Fruit fly (Drosophila melanogaster) whole organism, pupa: ENCODE results near the gene CG7341.

ENCODE experiments used
- CG10348 ChIP-seq: fragments of 200-800 bp; sonication (Bioruptor generic); IDR thresholded peaks from 2 replicates; pipeline ENCODE4 v1.3.6; 2022; ENCODE audit warnings: missing biosample characterization, missing genetic modification characterization
- CG12605 ChIP-seq: fragments of 200-800 bp; sonication (Bioruptor generic); IDR thresholded peaks from 2 replicates; pipeline ENCODE4 v1.3.6; 2022; ENCODE audit warnings: missing biosample characterization, missing genetic modification characterization
- CG13204 ChIP-seq: fragments of 200-800 bp; sonication (Bioruptor generic); optimal IDR thresholded peaks from 2 replicates; lab custom pipeline; 2018; ENCODE audit warnings: missing biosample characterization, mild to moderate bottlenecking, missing genetic modification characterization, moderate library complexity
- CG14655 ChIP-seq: fragments of 200-800 bp; sonication (Bioruptor generic); optimal IDR thresholded peaks from 3 replicates; lab custom pipeline; 2017; ENCODE audit warnings: mild to moderate bottlenecking, missing biosample characterization, missing genetic modification reagents, missing genetic modification characterization
- CG15710 ChIP-seq: fragments of 200-800 bp; sonication (Bioruptor generic); optimal IDR thresholded peaks from 2 replicates; lab custom pipeline; 2018; ENCODE audit warnings: missing biosample characterization, mild to moderate bottlenecking, missing genetic modification characterization, moderate library complexity
- CG17806 ChIP-seq: fragments of 200-800 bp; sonication (Bioruptor generic); optimal IDR thresholded peaks from 2 replicates; lab custom pipeline; 2018; ENCODE audit warnings: missing biosample characterization, mild to moderate bottlenecking, missing genetic modification characterization, moderate library complexity
- CG32121 ChIP-seq: fragments of 200-800 bp; sonication (Bioruptor generic); IDR thresholded peaks from 2 replicates; pipeline ENCODE4 v1.3.6; 2022; ENCODE audit warnings: missing biosample characterization, missing genetic modification characterization
- CG34367 ChIP-seq: fragments of 200-800 bp; sonication (Bioruptor generic); optimal IDR thresholded peaks from 2 replicates; lab custom pipeline; 2018; ENCODE audit warnings: missing biosample characterization, mild to moderate bottlenecking, missing genetic modification characterization
- CG4496 ChIP-seq: fragments of 200-800 bp; sonication (Bioruptor generic); IDR thresholded peaks from 3 replicates; pipeline ENCODE4 v1.3.6; 2022; ENCODE audit warnings: missing biosample characterization, missing genetic modification characterization
- CG8159 ChIP-seq: fragments of 200-800 bp; sonication (Bioruptor generic); optimal IDR thresholded peaks from 3 replicates; lab custom pipeline; 2018; ENCODE audit warnings: missing biosample characterization, mild to moderate bottlenecking, missing genetic modification characterization, moderate library complexity
- CG8301 ChIP-seq: fragments of 200-800 bp; sonication (Bioruptor generic); optimal IDR thresholded peaks from 2 replicates; lab custom pipeline; 2018; ENCODE audit warnings: missing biosample characterization, mild to moderate bottlenecking, missing genetic modification characterization
- CG9948 ChIP-seq: fragments of 200-800 bp; sonication (Bioruptor generic); optimal IDR thresholded peaks from 2 replicates; lab custom pipeline; 2018; ENCODE audit warnings: missing biosample characterization, mild to moderate bottlenecking, missing genetic modification characterization, moderate library complexity
- D1 ChIP-seq: fragments of 200-800 bp; sonication (Bioruptor generic); optimal IDR thresholded peaks from 2 replicates; lab custom pipeline; 2018; ENCODE audit warnings: missing biosample characterization, mild to moderate bottlenecking, missing genetic modification characterization, moderate library complexity
- EcR ChIP-seq: fragments of 200-800 bp; sonication (Bioruptor generic); optimal IDR thresholded peaks from 3 replicates; lab custom pipeline; 2019; ENCODE audit warnings: missing biosample characterization, missing genetic modification characterization, mild to moderate bottlenecking, moderate library complexity, missing genetic modification reagents
- Ets98B ChIP-seq: fragments of 200-800 bp; sonication (Bioruptor generic); IDR thresholded peaks from 2 replicates; pipeline ENCODE4 v1.3.6; 2022; ENCODE audit warnings: missing biosample characterization, missing genetic modification characterization
- Pif1A ChIP-seq: fragments of 200-800 bp; sonication (Bioruptor generic); optimal IDR thresholded peaks from 3 replicates; lab custom pipeline; 2016; ENCODE audit warnings: missing biosample characterization, missing genetic modification characterization
- Pif1B ChIP-seq: fragments of 200-800 bp; sonication (Bioruptor generic); optimal IDR thresholded peaks from 3 replicates; lab custom pipeline; 2016; ENCODE audit warnings: missing biosample characterization, missing genetic modification characterization
- Snoo ChIP-seq: fragments of 200-800 bp; sonication (Bioruptor generic); optimal IDR thresholded peaks from 3 replicates; lab custom pipeline; 2017; ENCODE audit warnings: missing biosample characterization, mild to moderate bottlenecking, missing genetic modification characterization, inconsistent platforms
- fd96Ca ChIP-seq: fragments of 200-800 bp; sonication (Bioruptor generic); IDR thresholded peaks from 3 replicates; pipeline ENCODE4 v1.3.6; 2022; ENCODE audit warnings: missing biosample characterization, missing genetic modification characterization
- gl ChIP-seq: fragments of 200-800 bp; sonication (Bioruptor generic); optimal IDR thresholded peaks from 2 replicates; lab custom pipeline; 2018; ENCODE audit warnings: missing biosample characterization, mild to moderate bottlenecking, missing genetic modification characterization
- rn ChIP-seq: fragments of 200-800 bp; sonication (Bioruptor generic); IDR thresholded peaks from 2 replicates; pipeline ENCODE4 v1.3.6; 2022; ENCODE audit warnings: missing biosample characterization, missing genetic modification characterization

CG7341 gene

dm6 chr3L:18072023-18072422, 40.7 kb upstream of the CG7341 start, which contains the start of gene CG44005:
TSS of gene CG44005 (minus strand) at chr3L:18072123.
- TF ChIP-seq CG13204 (GFP tag; lab: Kevin White, UChicago) = no peak
- TF ChIP-seq CG34367 = no peak
- TF ChIP-seq CG12605 (GFP tag; lab: Robert Waterston, UW) = no peak
- TF ChIP-seq Pif1B (GFP tag; lab: Kevin White, UChicago) = no peak
- TF ChIP-seq CG9948 (tag; lab: Kevin White, UChicago) = no peak
- TF ChIP-seq Snoo (tag; lab: Kevin White, UChicago) = no peak
- no peak for TF ChIP-seq gl
- no peak for TF ChIP-seq D1 (tag; lab: Kevin White, UChicago)
- TF ChIP-seq CG10348 = no peak
- no peak for TF ChIP-seq EcR
- TF ChIP-seq CG32121 (GFP tag; lab: Robert Waterston, UW) = no peak
- TF ChIP-seq CG14655 (GFP tag; lab: Kevin White, UChicago) = no peak
- no peak for TF ChIP-seq CG4496 (GFP tag; lab: Robert Waterston, UW)
- no peak for TF ChIP-seq Pif1A
- TF ChIP-seq CG8301 (tag; lab: Kevin White, UChicago) = no peak
- TF ChIP-seq CG17806 (tag; lab: Kevin White, UChicago) = no peak
- no peak for TF ChIP-seq rn

dm6 chr3L:18073559-18074134, 39.1 kb upstream of the CG7341 start, which contains the start of gene CG44004:
TSS of gene CG44004 (minus strand) at chr3L:18073863.
- peak; percentile 91 for TF ChIP-seq EcR
- TF ChIP-seq Pif1B (GFP tag; lab: Kevin White, UChicago) = peak; percentile 18
- no peak for TF ChIP-seq Ets98B
- TF ChIP-seq CG4496 (GFP tag; lab: Robert Waterston, UW) = no peak
- peak; percentile 31; the same call in 1 of the 2 replicates for TF ChIP-seq CG12605 (GFP tag; lab: Robert Waterston, UW)
- TF ChIP-seq CG8159 (tag; lab: Kevin White, UChicago) = no peak
- TF ChIP-seq gl = peak; percentile 15
- TF ChIP-seq CG14655 (GFP tag; lab: Kevin White, UChicago) = no peak
- TF ChIP-seq, all 21 proteins: peak for 4

DNA sequence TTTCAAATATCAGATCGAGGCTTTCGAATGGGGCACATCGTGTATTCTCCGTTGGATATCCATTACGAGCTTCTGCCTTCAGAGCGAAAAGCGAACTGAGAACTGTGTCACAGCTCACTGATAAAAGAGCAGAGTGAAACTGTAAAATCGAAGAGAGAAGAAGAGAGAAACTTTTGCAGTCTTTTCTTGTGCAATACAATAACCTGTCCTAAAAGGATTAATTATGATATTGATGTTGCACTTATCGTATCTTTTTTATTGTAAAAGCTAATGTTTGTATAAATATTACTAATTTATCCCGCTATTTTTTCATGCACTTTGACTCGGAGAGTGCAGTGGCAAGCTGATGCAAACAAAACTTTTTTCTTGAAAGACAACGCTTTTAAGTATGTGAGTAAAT, 37.8 kb upstream of the CG7341 start:
- no peak for TF ChIP-seq CG4496 (GFP tag; lab: Robert Waterston, UW)
- TF ChIP-seq D1 (tag; lab: Kevin White, UChicago) = peak; percentile 45
- no peak for TF ChIP-seq Pif1B (GFP tag; lab: Kevin White, UChicago)
- TF ChIP-seq CG15710 (tag; lab: Kevin White, UChicago) = no peak
- TF ChIP-seq CG14655 (GFP tag; lab: Kevin White, UChicago) = no peak
- TF ChIP-seq CG8159 (tag; lab: Kevin White, UChicago) = no peak
- TF ChIP-seq EcR = peak; percentile 76
- no peak for TF ChIP-seq Pif1A
- TF ChIP-seq CG12605 (GFP tag; lab: Robert Waterston, UW) = 0 out of 2 replicates have a peak, but pooled peaks have one; percentile 16
- no peak for TF ChIP-seq CG9948 (tag; lab: Kevin White, UChicago)
- no peak for TF ChIP-seq fd96Ca (GFP tag; lab: Robert Waterston, UW)
- peak; percentile 8 for TF ChIP-seq CG8301 (tag; lab: Kevin White, UChicago)
- TF ChIP-seq CG32121 (GFP tag; lab: Robert Waterston, UW) = no peak
- TF ChIP-seq Ets98B = no peak
- TF ChIP-seq CG13204 (GFP tag; lab: Kevin White, UChicago) = no peak
- TF ChIP-seq rn = no peak

DNA sequence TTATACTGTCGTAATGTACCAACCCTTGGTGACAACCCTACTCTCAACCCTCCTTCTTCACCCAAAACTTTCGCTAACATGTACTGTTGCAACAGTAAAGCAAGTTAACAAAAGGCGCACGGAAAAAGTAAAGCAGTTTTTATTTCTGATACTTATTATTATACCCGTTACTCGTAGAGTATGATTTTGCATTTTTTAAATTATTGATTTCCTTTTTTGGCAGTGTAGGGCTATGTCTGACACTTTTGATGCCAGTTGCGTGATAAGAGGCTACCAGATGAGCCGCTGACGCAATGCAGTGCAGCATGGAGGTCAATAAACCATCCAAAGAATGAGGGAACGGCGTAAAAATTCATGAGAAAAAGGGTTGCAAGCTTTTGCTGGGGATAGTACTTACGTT, 36.9 kb upstream of the CG7341 start:
- peak; percentile 57 for TF ChIP-seq CG14655 (GFP tag; lab: Kevin White, UChicago)
- TF ChIP-seq CG4496 (GFP tag; lab: Robert Waterston, UW) = peak; percentile 60; the same call in 1 of the 3 replicates
- TF ChIP-seq CG12605 (GFP tag; lab: Robert Waterston, UW) = no peak
- TF ChIP-seq Ets98B = no peak
- TF ChIP-seq CG13204 (GFP tag; lab: Kevin White, UChicago) = no peak
- TF ChIP-seq EcR = peak; percentile 87
- TF ChIP-seq CG32121 (GFP tag; lab: Robert Waterston, UW) = no peak
- TF ChIP-seq Pif1B (GFP tag; lab: Kevin White, UChicago) = no peak
- peak; percentile 2 for TF ChIP-seq CG8301 (tag; lab: Kevin White, UChicago)
- TF ChIP-seq CG10348 = no peak
- TF ChIP-seq rn = no peak
- peak; percentile 30 for TF ChIP-seq CG17806 (tag; lab: Kevin White, UChicago)
- no peak for TF ChIP-seq fd96Ca (GFP tag; lab: Robert Waterston, UW)
- TF ChIP-seq CG15710 (tag; lab: Kevin White, UChicago) = peak; percentile 19
- peak; percentile 21 for TF ChIP-seq CG9948 (tag; lab: Kevin White, UChicago)
- TF ChIP-seq CG8159 (tag; lab: Kevin White, UChicago) = peak; percentile 31
- TF ChIP-seq D1 (tag; lab: Kevin White, UChicago) = no peak
- TF ChIP-seq, all 21 proteins: peak for 8

dm6 chr3L:18076649-18077048, 36.1 kb upstream of the CG7341 start:
- no peak for TF ChIP-seq CG15710 (tag; lab: Kevin White, UChicago)
- 0 out of 3 replicates have a peak, but pooled peaks have one; percentile 47 for TF ChIP-seq CG4496 (GFP tag; lab: Robert Waterston, UW)
- TF ChIP-seq CG32121 (GFP tag; lab: Robert Waterston, UW) = no peak
- TF ChIP-seq Snoo (tag; lab: Kevin White, UChicago) = no peak
- TF ChIP-seq CG8159 (tag; lab: Kevin White, UChicago) = no peak
- no peak for TF ChIP-seq Ets98B
- TF ChIP-seq CG8301 (tag; lab: Kevin White, UChicago) = peak; percentile 67
- TF ChIP-seq CG10348 = no peak
- TF ChIP-seq fd96Ca (GFP tag; lab: Robert Waterston, UW) = no peak; the same call in 1 of the 3 replicates
- no peak for TF ChIP-seq CG17806 (tag; lab: Kevin White, UChicago)
- TF ChIP-seq CG34367 = no peak
- TF ChIP-seq CG14655 (GFP tag; lab: Kevin White, UChicago) = peak; percentile 74
